Fruit fly (Drosophila melanogaster): ENCODE measurements around the gene Dnaaf6.

DNA sequence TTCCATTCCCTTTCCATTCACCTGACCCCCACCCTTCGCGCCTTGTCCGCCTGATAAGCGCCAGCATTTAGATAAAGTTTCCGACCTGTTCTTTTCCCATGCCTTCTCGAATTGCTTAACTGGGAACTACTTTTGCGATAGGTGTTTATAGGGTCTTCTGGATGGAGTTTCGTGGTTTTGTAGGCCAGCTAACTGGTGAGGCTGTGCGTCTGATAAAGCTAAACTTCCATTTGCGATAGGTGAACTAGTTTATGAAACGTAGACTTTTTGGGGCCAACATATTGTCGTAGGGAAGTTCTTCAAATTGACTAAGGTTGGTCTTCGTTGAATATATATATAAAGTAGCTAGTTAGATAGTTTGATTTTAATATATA, 49.0 kb upstream of the Dnaaf6 start:
- TF ChIP-seq CG12768 (GFP tag; optimal IDR thresholded peaks at IDR 0.05) (no peak), CG1620 (GFP tag; optimal IDR thresholded peaks at IDR 0.05) (no peak), CG33017 (tag; optimal IDR thresholded peaks at IDR 0.05) (no peak), toe (GFP tag; optimal IDR thresholded peaks at IDR 0.05) (no peak), CG11617 (GFP tag; optimal IDR thresholded peaks at IDR 0.05) (no peak), Hr96 (GFP tag; optimal IDR thresholded peaks at IDR 0.05) (no peak), Mnt (GFP tag; optimal IDR thresholded peaks at IDR 0.05) (no peak), kay (GFP tag; ENCODE audit: borderline replicate concordance) (peak; percentile 23)

Data from whole organism, adult.